Worm (Caenorhabditis elegans): ENCODE results near the gene F55C9.6.

DNA sequence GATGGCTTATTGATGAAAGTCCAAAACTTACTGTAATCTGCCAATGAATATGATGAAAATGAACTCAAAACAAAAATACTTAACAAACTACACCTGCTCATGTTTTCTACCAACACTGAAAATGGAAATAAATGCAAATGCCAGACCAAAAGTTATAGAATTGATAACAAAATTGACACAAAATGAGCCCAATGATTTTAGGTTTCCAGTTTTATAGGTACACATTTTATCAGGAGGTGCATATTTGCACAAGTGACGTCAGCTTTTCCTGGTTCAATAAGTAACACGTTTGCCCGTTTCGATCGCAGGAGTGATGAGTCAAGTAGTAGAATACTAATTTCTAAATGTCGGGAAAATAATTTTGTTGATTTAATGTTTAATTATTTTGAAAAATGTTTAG lies at the start of gene F55C9.6:
- TF ChIP-seq snpc-4 (tag; optimal IDR thresholded peaks at IDR 0.05) (no peak), skn-1 (tag; optimal IDR thresholded peaks at IDR 0.05) (no peak), lin-39 (tag; optimal IDR thresholded peaks at IDR 0.05) (no peak), nhr-237 (tag; optimal IDR thresholded peaks at IDR 0.05) (no peak)

Measured in whole organism, L3 larva.